Fruit fly (Drosophila melanogaster): ENCODE measurements around the gene Ing5.

Gene Ing5

dm6 chr2L:13361465-13361864 lies 25.6 kb downstream of the Ing5 start, which contains the start of gene CG9377:
TSS of gene CG9377 (minus strand) at chr2L:13361565.
- no peak for TF ChIP-seq Clk (GFP tag; optimal IDR thresholded peaks at IDR 0.05)
- TF ChIP-seq cic (GFP tag; optimal IDR thresholded peaks at IDR 0.05), result no peak
- TF ChIP-seq CG1620 (GFP tag; optimal IDR thresholded peaks at IDR 0.05), result no peak
- no peak for TF ChIP-seq CG12768 (GFP tag; optimal IDR thresholded peaks at IDR 0.05)

DNA sequence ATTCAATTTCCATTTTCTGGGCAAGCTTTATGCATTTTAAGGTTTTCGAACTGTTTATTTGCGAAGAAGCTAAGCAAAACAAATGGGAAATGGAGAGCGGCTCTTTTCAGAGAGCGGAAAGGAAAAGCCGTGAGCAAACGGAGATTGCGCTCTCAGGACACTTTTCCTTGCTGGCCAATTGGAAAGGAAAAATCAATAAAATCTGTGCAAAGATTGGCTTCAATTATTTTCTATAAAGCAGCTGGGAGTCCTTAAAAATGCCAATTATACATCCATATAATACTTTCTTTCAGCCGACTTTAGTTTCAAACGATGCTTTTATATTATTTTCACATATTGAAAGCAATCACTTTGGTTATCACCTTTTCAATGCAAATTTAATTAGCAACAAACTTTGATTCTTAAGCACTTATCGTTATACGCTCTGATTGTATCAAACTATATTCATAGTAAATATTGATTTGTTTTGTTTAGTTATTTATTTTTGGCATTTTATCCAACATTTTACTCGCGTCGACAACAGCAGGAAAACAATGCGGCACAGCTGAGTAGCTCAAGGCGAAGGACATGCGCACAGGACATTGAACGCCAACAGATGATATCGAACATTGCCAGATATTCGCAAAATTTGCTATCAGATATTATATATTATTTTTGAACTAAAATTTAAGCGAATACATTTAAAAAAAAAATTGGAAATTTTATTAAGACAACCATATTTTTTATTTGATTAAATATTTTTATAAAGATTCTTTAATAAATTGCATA lies 32.3 kb downstream of the Ing5 start, which contains the start of gene CG9395:
Gene CG9395, minus strand, starts transcription at position 494 of the 768 bp plus-strand sequence.
- TF ChIP-seq CG11617 (GFP tag; optimal IDR thresholded peaks at IDR 0.05) (no peak), CG33017 (tag; optimal IDR thresholded peaks at IDR 0.05) (no peak), Mnt (GFP tag; optimal IDR thresholded peaks at IDR 0.05) (no peak), kay (GFP tag; ENCODE audit: borderline replicate concordance) (no peak)

DNA sequence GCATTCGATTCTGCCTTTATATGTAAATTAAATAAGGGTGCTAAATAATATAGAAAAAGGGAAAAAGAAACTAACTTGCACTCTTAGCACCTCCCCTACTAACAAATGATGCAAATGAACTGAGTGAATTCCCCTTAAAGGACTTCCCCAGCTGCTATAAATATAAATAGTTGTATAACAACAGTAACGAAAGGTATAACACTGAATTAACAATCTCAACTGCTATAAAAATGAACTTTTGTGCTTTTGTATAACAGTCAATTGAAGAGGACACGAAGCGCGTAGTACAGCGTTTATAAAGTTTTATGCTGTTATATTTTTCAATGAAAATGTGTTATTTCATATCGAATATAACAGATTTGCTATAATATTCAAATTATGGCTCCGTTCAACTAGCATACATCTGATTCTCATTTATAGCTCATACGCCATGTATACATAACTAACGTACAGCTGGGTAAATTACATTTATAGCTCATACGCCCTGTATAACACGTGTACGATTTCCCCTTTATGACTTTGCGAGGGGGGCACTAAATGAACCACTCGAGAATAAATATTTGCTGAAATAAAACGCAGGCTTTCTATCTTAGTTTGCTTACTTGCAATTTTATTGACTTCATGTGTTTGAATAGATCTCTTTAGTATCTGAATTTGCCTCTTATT lies 37.7 kb downstream of the Ing5 start:
- TF ChIP-seq Clk (GFP tag; optimal IDR thresholded peaks at IDR 0.05), result no peak
- peak; percentile 15 for TF ChIP-seq CG7101 (tag; optimal IDR thresholded peaks at IDR 0.05)
- peak; percentile 94 for TF ChIP-seq pad (GFP tag; optimal IDR thresholded peaks at IDR 0.05)
- TF ChIP-seq kay (GFP tag; ENCODE audit: borderline replicate concordance), result peak; percentile 38

DNA sequence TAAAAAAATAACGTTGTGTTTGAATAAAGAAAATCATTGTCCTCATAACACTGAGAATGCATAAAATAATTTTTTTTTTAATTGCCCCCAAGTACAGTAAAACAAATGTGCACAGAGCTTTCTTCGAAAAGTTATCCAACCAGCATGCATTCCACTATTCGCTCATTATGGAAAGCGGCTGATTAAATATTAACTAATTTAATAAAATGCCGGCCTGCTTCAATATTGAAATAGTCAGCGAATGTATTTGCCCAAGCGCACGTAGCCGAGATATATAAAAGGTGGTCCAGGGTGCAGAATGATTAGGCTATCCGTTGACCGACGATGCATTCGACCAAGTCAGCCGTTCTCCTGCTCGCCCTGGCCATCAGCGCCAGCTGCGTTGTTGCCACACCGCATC lies 39.6 kb downstream of the Ing5 start, which contains the start of gene CG16826:
Gene CG16826, plus strand, starts transcription at position 301 of the 400 bp plus-strand sequence.
- peak; percentile 54 for TF ChIP-seq kay (GFP tag; ENCODE audit: borderline replicate concordance)
- peak; percentile 18 for TF ChIP-seq CG7101 (tag; optimal IDR thresholded peaks at IDR 0.05)
- TF ChIP-seq CG7045 (GFP tag; optimal IDR thresholded peaks at IDR 0.05), result no peak

Data from whole organism, adult.